Worm (Caenorhabditis elegans): Measurements from ENCODE around the gene K04C2.7.

- TF ChIP-seq mep-1 (tag; optimal IDR thresholded peaks at IDR 0.05) (no peak), unc-39 (tag; optimal IDR thresholded peaks at IDR 0.05) (no peak), unc-62 (GFP tag; optimal IDR thresholded peaks at IDR 0.05) (no peak), pha-4 (tag; optimal IDR thresholded peaks at IDR 0.05) (no peak), lsy-2 (tag; optimal IDR thresholded peaks at IDR 0.05) (no peak), lin-13 (tag; optimal IDR thresholded peaks at IDR 0.05) (no peak), sptf-1 (tag; optimal IDR thresholded peaks at IDR 0.05) (no peak), elt-1 (tag; optimal IDR thresholded peaks at IDR 0.05; ENCODE audit: borderline replicate concordance, insufficient read depth) (no peak), nhr-12 (tag; optimal IDR thresholded peaks at IDR 0.05) (no peak), snpc-4 (tag; optimal IDR thresholded peaks at IDR 0.05) (no peak)
These were observed 8.3 kb downstream of the K04C2.7 start, which contains the start of the genes brd-1 and K04C2.2 for ce11 chrIII:6888999-6889824.
